Fruit fly (Drosophila melanogaster) whole organism, embryonic: ENCODE results near the gene SecS.

Experiments
- Abd-B ChIP-seq: fragments of 200-800 bp; sonication (Bioruptor generic); optimal IDR thresholded peaks from 2 replicates; lab custom pipeline; 2018; ENCODE audit warnings: missing biosample characterization, mild to moderate bottlenecking, missing genetic modification characterization, moderate library complexity
- Atf6 ChIP-seq: fragments of 200-800 bp; sonication (Bioruptor generic); IDR thresholded peaks from 2 replicates; pipeline ENCODE4 v1.3.6; 2022; ENCODE audit warnings: missing biosample characterization, missing genetic modification characterization
- BtbVII ChIP-seq: fragments of 200-800 bp; sonication (Bioruptor generic); optimal IDR thresholded peaks from 3 replicates; lab custom pipeline; 2017; ENCODE audit warnings: missing biosample characterization, mild to moderate bottlenecking, missing genetic modification characterization
- CG10979 ChIP-seq: fragments of 200-800 bp; sonication (Bioruptor generic); optimal IDR thresholded peaks from 2 replicates; lab custom pipeline; 2018; ENCODE audit warnings: missing biosample characterization, mild to moderate bottlenecking, missing genetic modification characterization, moderate library complexity
- CG12104 ChIP-seq: fragments of 200-800 bp; sonication (Bioruptor generic); optimal IDR thresholded peaks from 3 replicates; lab custom pipeline; 2016; ENCODE audit warnings: missing biosample characterization, missing genetic modification characterization
- CG12155 ChIP-seq: fragments of 200-800 bp; sonication (Bioruptor generic); optimal IDR thresholded peaks from 3 replicates; lab custom pipeline; 2016; ENCODE audit warnings: missing biosample characterization, missing genetic modification characterization
- CG12391 ChIP-seq: fragments of 200-800 bp; sonication (Bioruptor generic); optimal IDR thresholded peaks from 3 replicates; lab custom pipeline; 2018; ENCODE audit warnings: missing biosample characterization, mild to moderate bottlenecking, missing genetic modification characterization, moderate library complexity
- CG13624 ChIP-seq: fragments of 200-800 bp; sonication (Bioruptor generic); optimal IDR thresholded peaks from 2 replicates; lab custom pipeline; 2016; ENCODE audit warnings: missing biosample characterization, missing genetic modification characterization
- CG15696 ChIP-seq: fragments of 200-800 bp; sonication (Bioruptor generic); optimal IDR thresholded peaks from 2 replicates; lab custom pipeline; 2019; ENCODE audit warnings: missing biosample characterization, mild to moderate bottlenecking, missing genetic modification characterization, moderate library complexity
- CG16779 ChIP-seq: fragments of 200-800 bp; sonication (Bioruptor generic); IDR thresholded peaks from 2 replicates; pipeline ENCODE4 v1.3.6; 2022; ENCODE audit warnings: missing biosample characterization, missing genetic modification characterization
- CG16813 ChIP-seq: fragments of 200-800 bp; sonication (Bioruptor generic); IDR thresholded peaks from 3 replicates; pipeline ENCODE4 v1.3.6; 2022; ENCODE audit warnings: missing biosample characterization, missing genetic modification characterization; ENCODE audit not compliant: partially characterized antibody
- CG16815 ChIP-seq: fragments of 200-800 bp; sonication (Bioruptor generic); optimal IDR thresholded peaks from 3 replicates; lab custom pipeline; 2017; ENCODE audit warnings: missing biosample characterization, mild to moderate bottlenecking, missing genetic modification characterization
- CG17802 ChIP-seq: fragments of 200-800 bp; sonication (Bioruptor generic); optimal IDR thresholded peaks from 2 replicates; lab custom pipeline; 2018; ENCODE audit warnings: missing biosample characterization, mild to moderate bottlenecking, missing genetic modification characterization, moderate library complexity
- CG1792 ChIP-seq: fragments of 200-800 bp; sonication (Bioruptor generic); optimal IDR thresholded peaks from 2 replicates; lab custom pipeline; 2016; ENCODE audit warnings: missing biosample characterization, missing genetic modification characterization
- CG6254 ChIP-seq: fragments of 200-800 bp; sonication (Bioruptor generic); optimal IDR thresholded peaks from 3 replicates; lab custom pipeline; 2017; ENCODE audit warnings: mild to moderate bottlenecking, missing biosample characterization, missing genetic modification reagents, missing genetic modification characterization
- CG6791 ChIP-seq: fragments of 200-800 bp; sonication (Bioruptor generic); IDR thresholded peaks from 3 replicates; pipeline ENCODE4 v1.3.6; 2022; ENCODE audit warnings: missing biosample characterization, missing genetic modification characterization; ENCODE audit not compliant: partially characterized antibody
- CG8944 ChIP-seq: fragments of 200-800 bp; sonication (Bioruptor generic); optimal IDR thresholded peaks from 3 replicates; lab custom pipeline; 2016; ENCODE audit warnings: missing biosample characterization, missing genetic modification characterization
- CG9727 ChIP-seq: fragments of 200-800 bp; sonication (Bioruptor generic); optimal IDR thresholded peaks from 3 replicates; lab custom pipeline; 2017; ENCODE audit warnings: missing biosample characterization, mild to moderate bottlenecking, missing genetic modification characterization
- CG9797 ChIP-seq: fragments of 200-800 bp; sonication (Bioruptor generic); optimal IDR thresholded peaks from 3 replicates; lab custom pipeline; 2018; ENCODE audit warnings: missing biosample characterization, mild to moderate bottlenecking, missing genetic modification characterization
- CHES-1-like ChIP-seq: fragments of 200-800 bp; sonication (Bioruptor generic); optimal IDR thresholded peaks from 2 replicates; lab custom pipeline; 2016; ENCODE audit warnings: missing biosample characterization, missing genetic modification characterization
- CTCF ChIP-seq: fragments of 200-800 bp; sonication (Bioruptor generic); optimal IDR thresholded peaks from 2 replicates; lab custom pipeline; 2017; ENCODE audit warnings: missing biosample characterization, mild to moderate bottlenecking, missing genetic modification characterization, moderate library complexity
- Camta ChIP-seq: fragments of 200-800 bp; sonication (Bioruptor generic); optimal IDR thresholded peaks from 2 replicates; lab custom pipeline; 2016; ENCODE audit warnings: missing biosample characterization, missing genetic modification characterization
- Dbx ChIP-seq: fragments of 200-800 bp; sonication (Bioruptor generic); IDR thresholded peaks from 3 replicates; pipeline ENCODE4 v1.3.6; 2022; ENCODE audit warnings: missing biosample characterization, missing genetic modification characterization
- Deaf1 ChIP-seq: fragments of 200-800 bp; optimal IDR thresholded peaks from 3 replicates; lab custom pipeline; 2019; ENCODE audit warnings: missing biosample characterization, mild to moderate bottlenecking, missing genetic modification characterization, moderate library complexity
- Dek ChIP-seq: fragments of 200-800 bp; sonication (Bioruptor generic); optimal IDR thresholded peaks from 3 replicates; lab custom pipeline; 2019; ENCODE audit warnings: missing biosample characterization, mild to moderate bottlenecking, missing genetic modification characterization, moderate library complexity
- Dref ChIP-seq: fragments of 200-800 bp; sonication (Bioruptor generic); IDR thresholded peaks from 2 replicates; pipeline ENCODE4 v1.3.6; 2022; ENCODE audit warnings: missing biosample characterization, missing genetic modification characterization
- E2f2 ChIP-seq: fragments of 200-800 bp; sonication (Bioruptor generic); IDR thresholded peaks from 2 replicates; pipeline ENCODE4 v1.3.6; 2022; ENCODE audit warnings: missing biosample characterization, missing genetic modification characterization
- Fer3 ChIP-seq: fragments of 200-800 bp; sonication (Bioruptor generic); optimal IDR thresholded peaks from 2 replicates; lab custom pipeline; 2018; ENCODE audit warnings: missing biosample characterization, mild to moderate bottlenecking, missing genetic modification characterization, moderate library complexity
- HLH3B ChIP-seq: fragments of 200-800 bp; sonication (Bioruptor generic); IDR thresholded peaks from 2 replicates; pipeline ENCODE4 v1.3.6; 2022; ENCODE audit warnings: missing biosample characterization, missing genetic modification characterization
- HLH54F ChIP-seq: fragments of 200-800 bp; sonication (Bioruptor generic); optimal IDR thresholded peaks from 3 replicates; lab custom pipeline; 2016; ENCODE audit warnings: missing biosample characterization, missing genetic modification characterization
- NfI ChIP-seq: fragments of 200-800 bp; sonication (Bioruptor generic); optimal IDR thresholded peaks from 3 replicates; lab custom pipeline; 2018; ENCODE audit warnings: missing biosample characterization, mild to moderate bottlenecking, missing genetic modification characterization, moderate library complexity
- bbx ChIP-seq: fragments of 200-800 bp; sonication (Bioruptor generic); IDR thresholded peaks from 2 replicates; pipeline ENCODE4 v1.3.6; 2022; ENCODE audit warnings: missing biosample characterization, missing genetic modification characterization; ENCODE audit not compliant: partially characterized antibody
- dysf ChIP-seq: fragments of 200-800 bp; sonication (Bioruptor generic); IDR thresholded peaks from 3 replicates; pipeline ENCODE4 v1.3.6; 2022; ENCODE audit warnings: missing biosample characterization, missing genetic modification characterization
- fd96Cb ChIP-seq: fragments of 200-800 bp; sonication (Bioruptor generic); optimal IDR thresholded peaks from 2 replicates; lab custom pipeline; 2018; ENCODE audit warnings: missing biosample characterization, mild to moderate bottlenecking, missing genetic modification characterization, moderate library complexity
- ftz-f1 ChIP-seq: fragments of 200-800 bp; sonication (Bioruptor generic); optimal IDR thresholded peaks from 2 replicates; lab custom pipeline; 2016; ENCODE audit warnings: missing biosample characterization, missing genetic modification characterization
- hb ChIP-seq: fragments of 200-800 bp; sonication (Bioruptor generic); IDR thresholded peaks from 3 replicates; pipeline ENCODE4 v1.3.6; 2022; ENCODE audit warnings: missing biosample characterization, missing genetic modification characterization; ENCODE audit not compliant: partially characterized antibody
- hkb ChIP-seq, 2 experiments: fragments of 200-800 bp in 1 of 2; fragments of >200 bp in 1 of 2; sonication (Bioruptor generic) in 1 of 2; IDR thresholded peaks in 1 of 2; optimal IDR thresholded peaks in 1 of 2; 2 replicates each; pipeline versions ENCODE4 v1.3.6 to Lab custom; 2017 to 2022; ENCODE audit warnings: missing biosample characterization in 1 of 2, missing genetic modification characterization in 1 of 2
- kah ChIP-seq: fragments of 200-800 bp; sonication (Bioruptor generic); optimal IDR thresholded peaks from 2 replicates; lab custom pipeline; 2018; ENCODE audit warnings: missing biosample characterization, mild to moderate bottlenecking, missing genetic modification characterization
- maf-S ChIP-seq: fragments of 200-800 bp; sonication (Bioruptor generic); optimal IDR thresholded peaks from 2 replicates; lab custom pipeline; 2016; ENCODE audit warnings: missing biosample characterization, missing genetic modification characterization
- nerfin-2 ChIP-seq: fragments of 200-800 bp; sonication (Bioruptor generic); IDR thresholded peaks from 2 replicates; pipeline ENCODE4 v1.3.6; 2022; ENCODE audit warnings: missing biosample characterization, missing genetic modification characterization; ENCODE audit not compliant: partially characterized antibody
- pros ChIP-seq: fragments of 200-800 bp; sonication (Bioruptor generic); optimal IDR thresholded peaks from 3 replicates; lab custom pipeline; 2019; ENCODE audit warnings: missing biosample characterization, mild to moderate bottlenecking, missing genetic modification characterization, moderate library complexity
- salm ChIP-seq: fragments of 200-800 bp; sonication (Bioruptor generic); optimal IDR thresholded peaks from 2 replicates; lab custom pipeline; 2018; ENCODE audit warnings: missing biosample characterization, mild to moderate bottlenecking, missing genetic modification characterization
- sens-2 ChIP-seq: fragments of 200-800 bp; sonication (Bioruptor generic); IDR thresholded peaks from 2 replicates; pipeline ENCODE4 v1.3.6; 2022; ENCODE audit warnings: missing biosample characterization, missing genetic modification characterization
- slp2 ChIP-seq: fragments of 200-800 bp; sonication (Bioruptor generic); optimal IDR thresholded peaks from 2 replicates; lab custom pipeline; 2016; ENCODE audit warnings: missing biosample characterization, missing genetic modification characterization
- sug ChIP-seq: fragments of 200-800 bp; optimal IDR thresholded peaks from 2 replicates; lab custom pipeline; 2019; ENCODE audit warnings: missing biosample characterization, mild to moderate bottlenecking, missing genetic modification characterization, moderate library complexity
- trh ChIP-seq: fragments of 200-800 bp; sonication (Bioruptor generic); optimal IDR thresholded peaks from 2 replicates; lab custom pipeline; 2016; ENCODE audit warnings: missing biosample characterization, missing genetic modification characterization
- unc-4 ChIP-seq: fragments of 200-800 bp; sonication (Bioruptor generic); IDR thresholded peaks from 2 replicates; pipeline ENCODE4 v1.3.6; 2022; ENCODE audit warnings: missing biosample characterization, missing genetic modification characterization; ENCODE audit not compliant: partially characterized antibody
- vnd ChIP-seq: fragments of 200-800 bp; sonication (Bioruptor generic); IDR thresholded peaks from 3 replicates; pipeline ENCODE4 v1.3.6; 2022; ENCODE audit warnings: missing biosample characterization, missing genetic modification characterization; ENCODE audit not compliant: partially characterized antibody

SecS gene

DNA sequence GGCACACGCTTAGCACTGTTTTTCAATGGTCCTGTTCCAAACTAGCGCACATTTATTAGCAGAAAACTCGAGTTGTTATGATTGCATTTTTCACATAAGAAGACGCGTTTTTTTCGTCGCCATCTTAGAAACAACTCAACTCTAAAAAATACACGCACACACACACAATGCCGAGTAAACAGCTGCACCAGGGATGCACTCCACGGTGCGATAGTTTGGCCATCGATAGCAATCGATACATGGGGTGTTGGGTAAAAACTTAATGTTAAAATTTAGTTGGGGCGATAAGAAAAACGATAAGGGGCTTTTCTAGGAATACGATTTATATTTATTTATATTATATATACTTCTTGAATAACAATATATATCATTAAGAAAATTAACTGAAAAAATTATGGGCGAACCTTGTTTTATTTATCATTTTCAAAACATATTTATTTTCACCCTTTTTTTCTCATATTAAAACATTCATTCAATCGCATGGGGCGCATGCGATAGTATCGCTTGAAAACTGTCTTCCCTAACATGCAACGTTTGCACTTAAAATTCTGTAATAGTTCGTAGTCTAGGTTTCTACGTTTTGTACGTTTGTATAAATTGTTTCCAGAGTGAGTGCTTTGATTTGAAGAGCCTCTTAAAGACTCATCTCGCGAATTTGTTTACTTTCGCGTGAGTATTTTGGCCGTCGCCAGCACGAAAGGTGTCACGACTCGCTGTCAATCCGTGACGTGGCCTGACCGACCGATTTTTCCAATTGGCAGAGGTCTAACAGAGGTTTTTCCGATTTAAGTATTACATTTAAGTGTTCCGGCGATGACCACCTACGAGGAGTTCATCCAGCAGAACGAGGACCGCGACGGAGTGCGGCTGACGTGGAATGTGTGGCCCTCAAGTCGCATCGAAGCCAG, 47.6 kb downstream of the SecS start, which contains the start of the genes MTA1-like and Sec23 (continued):
- TF ChIP-seq CG16779: no peak
- TF ChIP-seq slp2 (GFP tag; lab: Kevin White, UChicago): no peak
- peak; percentile 27 for TF ChIP-seq CG17802 (tag; lab: Kevin White, UChicago)
- TF ChIP-seq bbx (GFP tag; lab: Robert Waterston, UW): peak; percentile 90
- peak; percentile 17; the same call in 1 of the 3 replicates for TF ChIP-seq dysf (GFP tag; lab: Robert Waterston, UW)
- TF ChIP-seq hkb (optimal IDR thresholded peaks at IDR 0.05; lab: Kevin White, UChicago): no peak
- no peak for TF ChIP-seq hkb (GFP tag; IDR thresholded peaks at IDR 0.05; lab: Robert Waterston, UW)
- TF ChIP-seq kah (GFP tag; lab: Kevin White, UChicago): no peak
- peak; percentile 8 for TF ChIP-seq CG13624 (GFP tag; lab: Kevin White, UChicago)
- TF ChIP-seq CG15696 (tag; lab: Kevin White, UChicago): peak; percentile 49
- 0 out of 3 replicates have a peak, but pooled peaks have one; percentile 20 for TF ChIP-seq Dbx (GFP tag; lab: Robert Waterston, UW)
- TF ChIP-seq CG6791 (GFP tag; lab: Robert Waterston, UW): peak; percentile 93
- TF ChIP-seq CG16815 (GFP tag; lab: Kevin White, UChicago): peak; percentile 38
- peak; percentile 8 for TF ChIP-seq Fer3 (tag; lab: Kevin White, UChicago)
- TF ChIP-seq CG9727 (GFP tag; lab: Kevin White, UChicago): peak; percentile 74
- TF ChIP-seq Dref: peak; percentile 82
- no peak for TF ChIP-seq sens-2
- peak; percentile 95 for TF ChIP-seq vnd
- peak; percentile 71 for TF ChIP-seq Abd-B (GFP tag; lab: Kevin White, UChicago)
- peak; percentile 64 for TF ChIP-seq sug (tag; lab: Kevin White, UChicago)
- TF ChIP-seq Dek (tag; lab: Kevin White, UChicago): peak; percentile 58
- peak; percentile 85 for TF ChIP-seq nerfin-2 (GFP tag; lab: Robert Waterston, UW)
- peak; percentile 38 for TF ChIP-seq HLH54F (GFP tag; lab: Kevin White, UChicago)
- peak; percentile 98 for TF ChIP-seq CG16813
- no peak for TF ChIP-seq CG1792 (GFP tag; lab: Kevin White, UChicago)
- no peak for TF ChIP-seq CG6254 (GFP tag; lab: Kevin White, UChicago)
- peak; percentile 92 for TF ChIP-seq unc-4 (GFP tag; lab: Robert Waterston, UW)
- peak; percentile 35 for TF ChIP-seq CTCF
- TF ChIP-seq E2f2 (GFP tag; lab: Robert Waterston, UW): no peak
- peak; percentile 97 for TF ChIP-seq pros (GFP tag; lab: Kevin White, UChicago)
- TF ChIP-seq Camta (GFP tag; lab: Kevin White, UChicago): no peak
- peak; percentile 18 for TF ChIP-seq fd96Cb (tag; lab: Kevin White, UChicago)
- TF ChIP-seq Atf6 (GFP tag; lab: Robert Waterston, UW): no peak
- peak; percentile 35; the same call in 1 of the 2 replicates for TF ChIP-seq HLH3B (GFP tag; lab: Robert Waterston, UW)
- peak; percentile 37 for TF ChIP-seq CG10979 (tag; lab: Kevin White, UChicago)
- peak; percentile 8 for TF ChIP-seq trh (GFP tag; lab: Kevin White, UChicago)
- TF ChIP-seq NfI: peak; percentile 33
- TF ChIP-seq CG12104 (GFP tag; lab: Kevin White, UChicago): peak; percentile 53
- peak; percentile 35 for TF ChIP-seq CG9797 (GFP tag; lab: Kevin White, UChicago)
- no peak for TF ChIP-seq ftz-f1
- TF ChIP-seq CHES-1-like: no peak
- TF ChIP-seq CG8944: no peak
- peak; percentile 33 for TF ChIP-seq CG12155
- TF ChIP-seq maf-S (GFP tag; lab: Kevin White, UChicago): no peak
- TF ChIP-seq salm: no peak
- TF ChIP-seq BtbVII (GFP tag; lab: Kevin White, UChicago): no peak
- TF ChIP-seq hb (GFP tag; lab: Robert Waterston, UW): peak; percentile 96
- peak; percentile 78 for TF ChIP-seq CG12391
- peak; percentile 19 for TF ChIP-seq Deaf1 (tag; lab: Kevin White, UChicago)
